Fruit fly (Drosophila melanogaster) whole organism, pupa: ENCODE results near the gene CG42266.

Experiments used
- CG10348 ChIP-seq: fragments of 200-800 bp; sonication (Bioruptor generic); IDR thresholded peaks from 2 replicates; pipeline ENCODE4 v1.3.6; 2022; ENCODE audit warnings: missing biosample characterization, missing genetic modification characterization
- CG13204 ChIP-seq: fragments of 200-800 bp; sonication (Bioruptor generic); optimal IDR thresholded peaks from 2 replicates; lab custom pipeline; 2018; ENCODE audit warnings: missing biosample characterization, mild to moderate bottlenecking, missing genetic modification characterization, moderate library complexity
- CG14655 ChIP-seq: fragments of 200-800 bp; sonication (Bioruptor generic); optimal IDR thresholded peaks from 3 replicates; lab custom pipeline; 2017; ENCODE audit warnings: mild to moderate bottlenecking, missing biosample characterization, missing genetic modification reagents, missing genetic modification characterization
- CG32121 ChIP-seq: fragments of 200-800 bp; sonication (Bioruptor generic); IDR thresholded peaks from 2 replicates; pipeline ENCODE4 v1.3.6; 2022; ENCODE audit warnings: missing biosample characterization, missing genetic modification characterization
- CG4496 ChIP-seq: fragments of 200-800 bp; sonication (Bioruptor generic); IDR thresholded peaks from 3 replicates; pipeline ENCODE4 v1.3.6; 2022; ENCODE audit warnings: missing biosample characterization, missing genetic modification characterization
- CG8159 ChIP-seq: fragments of 200-800 bp; sonication (Bioruptor generic); optimal IDR thresholded peaks from 3 replicates; lab custom pipeline; 2018; ENCODE audit warnings: missing biosample characterization, mild to moderate bottlenecking, missing genetic modification characterization, moderate library complexity
- CG8301 ChIP-seq: fragments of 200-800 bp; sonication (Bioruptor generic); optimal IDR thresholded peaks from 2 replicates; lab custom pipeline; 2018; ENCODE audit warnings: missing biosample characterization, mild to moderate bottlenecking, missing genetic modification characterization
- CG9948 ChIP-seq: fragments of 200-800 bp; sonication (Bioruptor generic); optimal IDR thresholded peaks from 2 replicates; lab custom pipeline; 2018; ENCODE audit warnings: missing biosample characterization, mild to moderate bottlenecking, missing genetic modification characterization, moderate library complexity
- D1 ChIP-seq: fragments of 200-800 bp; sonication (Bioruptor generic); optimal IDR thresholded peaks from 2 replicates; lab custom pipeline; 2018; ENCODE audit warnings: missing biosample characterization, mild to moderate bottlenecking, missing genetic modification characterization, moderate library complexity
- Pif1A ChIP-seq: fragments of 200-800 bp; sonication (Bioruptor generic); optimal IDR thresholded peaks from 3 replicates; lab custom pipeline; 2016; ENCODE audit warnings: missing biosample characterization, missing genetic modification characterization
- Snoo ChIP-seq: fragments of 200-800 bp; sonication (Bioruptor generic); optimal IDR thresholded peaks from 3 replicates; lab custom pipeline; 2017; ENCODE audit warnings: missing biosample characterization, mild to moderate bottlenecking, missing genetic modification characterization, inconsistent platforms
- fd96Ca ChIP-seq: fragments of 200-800 bp; sonication (Bioruptor generic); IDR thresholded peaks from 3 replicates; pipeline ENCODE4 v1.3.6; 2022; ENCODE audit warnings: missing biosample characterization, missing genetic modification characterization
- gl ChIP-seq: fragments of 200-800 bp; sonication (Bioruptor generic); optimal IDR thresholded peaks from 2 replicates; lab custom pipeline; 2018; ENCODE audit warnings: missing biosample characterization, mild to moderate bottlenecking, missing genetic modification characterization
- rn ChIP-seq: fragments of 200-800 bp; sonication (Bioruptor generic); IDR thresholded peaks from 2 replicates; pipeline ENCODE4 v1.3.6; 2022; ENCODE audit warnings: missing biosample characterization, missing genetic modification characterization

DNA sequence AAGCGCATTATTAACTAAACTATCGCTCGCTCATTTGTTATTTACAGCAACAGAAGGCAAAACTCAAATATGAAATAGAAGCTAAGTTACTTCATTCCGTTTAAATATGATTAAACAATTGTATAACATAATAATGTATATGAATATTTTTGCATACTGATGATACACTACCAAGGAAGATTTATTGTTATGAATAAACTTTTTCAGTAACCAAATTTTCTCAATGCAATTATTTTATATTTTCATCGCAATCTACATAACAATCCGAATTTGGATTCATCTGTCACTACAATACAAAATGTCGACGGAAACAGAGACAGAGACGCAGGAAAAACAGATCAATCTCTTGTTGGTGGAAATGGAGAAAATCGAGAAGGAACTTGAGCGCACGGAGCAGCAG lies 49.2 kb downstream of the CG42266 start, which contains the start of gene CG17329:
- TF ChIP-seq rn, result no peak
- TF ChIP-seq D1 (tag; lab: Kevin White, UChicago), result no peak
- TF ChIP-seq CG9948 (tag; lab: Kevin White, UChicago), result no peak
- TF ChIP-seq CG10348 (GFP tag; lab: Robert Waterston, UW), result no peak
- TF ChIP-seq Pif1A (GFP tag; lab: Kevin White, UChicago), result no peak
- TF ChIP-seq CG8159 (tag; lab: Kevin White, UChicago), result no peak
- TF ChIP-seq fd96Ca, result no peak
- no peak for TF ChIP-seq CG4496 (GFP tag; lab: Robert Waterston, UW)
- TF ChIP-seq CG14655 (GFP tag; lab: Kevin White, UChicago), result no peak
- no peak for TF ChIP-seq CG13204 (GFP tag; lab: Kevin White, UChicago)
- no peak for TF ChIP-seq gl (tag; lab: Kevin White, UChicago)
- TF ChIP-seq Snoo (tag; lab: Kevin White, UChicago), result no peak
- TF ChIP-seq CG8301 (tag; lab: Kevin White, UChicago), result no peak
- TF ChIP-seq CG32121 (GFP tag; lab: Robert Waterston, UW), result no peak
